Worm (Caenorhabditis elegans): ENCODE data around the gene nhr-107.

- no peak for TF ChIP-seq egl-43 (GFP tag; IDR thresholded peaks at IDR 0.05)
- TF ChIP-seq egl-27 (tag; optimal IDR thresholded peaks at IDR 0.05), result no peak
- TF ChIP-seq pqm-1 (tag; optimal IDR thresholded peaks at IDR 0.05), result no peak
- no peak for TF ChIP-seq ztf-11 (tag; optimal IDR thresholded peaks at IDR 0.05)
- TF ChIP-seq saeg-2 (GFP tag; IDR thresholded peaks at IDR 0.05), result no peak
- TF ChIP-seq nhr-77 (tag; optimal IDR thresholded peaks at IDR 0.05), result no peak
- TF ChIP-seq nhr-76 (tag; optimal IDR thresholded peaks at IDR 0.05), result no peak
- TF ChIP-seq ceh-82 (tag; optimal IDR thresholded peaks at IDR 0.05), result no peak
- TF ChIP-seq ces-1 (GFP tag; optimal IDR thresholded peaks at IDR 0.05), result no peak
- no peak for TF ChIP-seq ZK546.5 (tag; optimal IDR thresholded peaks at IDR 0.05)
- no peak for TF ChIP-seq fos-1 (tag; optimal IDR thresholded peaks at IDR 0.05)
- no peak for TF ChIP-seq mdl-1 (tag; optimal IDR thresholded peaks at IDR 0.05)
Observed at ce11 chrV:6947442-6947841, 49.4 kb downstream of the nhr-107 start, which contains the start of gene Y57E12B.4.

Measured in whole organism, L4 larva.